Worm (Caenorhabditis elegans) whole organism, late embryonic: ENCODE measurements around the gene lgc-8.

Source experiments
- C38D4.7 ChIP-seq: fragments of 200-800 bp; sonication (Bioruptor generic); optimal IDR thresholded peaks from 2 replicates; lab custom pipeline; 2018; ENCODE audit warnings: mild to moderate bottlenecking, missing genetic modification characterization, moderate library complexity, missing compliant biosample characterization
- F13H6.1 ChIP-seq: sonication (generic microtip); optimal IDR thresholded peaks from 2 replicates; lab custom pipeline; 2016; ENCODE audit warnings: missing genetic modification characterization, missing compliant biosample characterization
- K02D7.2 ChIP-seq: sonication (generic microtip); optimal IDR thresholded peaks from 2 replicates; lab custom pipeline; 2017; ENCODE audit warnings: mild to moderate bottlenecking, missing genetic modification characterization, missing compliant biosample characterization
- ama-1 ChIP-seq: fragments of 150-350 bp; optimal IDR thresholded peaks from 2 replicates; lab custom pipeline; 2014
- ceh-22 ChIP-seq: sonication (generic microtip); optimal IDR thresholded peaks from 2 replicates; lab custom pipeline; 2017; ENCODE audit warnings: missing biosample characterization, missing genetic modification characterization
- ceh-31 ChIP-seq: sonication (generic microtip); optimal IDR thresholded peaks from 2 replicates; lab custom pipeline; 2016; ENCODE audit warnings: missing genetic modification characterization, missing compliant biosample characterization
- ceh-34 ChIP-seq: sonication (generic microtip); optimal IDR thresholded peaks from 2 replicates; lab custom pipeline; 2016; ENCODE audit warnings: mild to moderate bottlenecking, missing genetic modification characterization, missing compliant biosample characterization
- ceh-45 ChIP-seq: fragments of 200-800 bp; sonication (Bioruptor generic); IDR thresholded peaks from 2 replicates; pipeline ENCODE4 v1.3.6; 2022; ENCODE audit warnings: missing genetic modification reagents, missing genetic modification characterization, missing compliant biosample characterization
- ceh-48 ChIP-seq: sonication (generic microtip); optimal IDR thresholded peaks from 2 replicates; lab custom pipeline; 2016; ENCODE audit warnings: missing genetic modification characterization, inconsistent platforms, missing compliant biosample characterization
- ceh-6 ChIP-seq: fragments of 200-800 bp; sonication (Bioruptor generic); optimal IDR thresholded peaks from 2 replicates; lab custom pipeline; 2018; ENCODE audit warnings: mild to moderate bottlenecking, missing genetic modification characterization, missing compliant biosample characterization
- dve-1 ChIP-seq: sonication (generic microtip); optimal IDR thresholded peaks from 2 replicates; lab custom pipeline; 2017; ENCODE audit warnings: antibody characterized with exemption, mild to moderate bottlenecking, missing genetic modification characterization, missing compliant biosample characterization
- elt-2 ChIP-seq: sonication (generic microtip); optimal IDR thresholded peaks from 2 replicates; lab custom pipeline; 2016; ENCODE audit warnings: missing genetic modification reagents, missing genetic modification characterization, missing compliant biosample characterization
- elt-4 ChIP-seq: sonication (generic microtip); optimal IDR thresholded peaks from 2 replicates; lab custom pipeline; 2016; ENCODE audit warnings: missing genetic modification characterization, missing compliant biosample characterization
- eyg-1 ChIP-seq: sonication (generic microtip); optimal IDR thresholded peaks from 2 replicates; lab custom pipeline; 2016; ENCODE audit warnings: missing genotype, missing genetic modification characterization, missing compliant biosample characterization
- fax-1 ChIP-seq: sonication (generic microtip); optimal IDR thresholded peaks from 2 replicates; lab custom pipeline; 2016; ENCODE audit warnings: missing genotype, missing genetic modification characterization, missing compliant biosample characterization
- fkh-10 ChIP-seq: fragments of 150-350 bp; optimal IDR thresholded peaks from 2 replicates; lab custom pipeline; 2014; ENCODE audit warnings: missing biosample characterization, missing genetic modification reagents, missing genetic modification characterization
- fkh-6 ChIP-seq: sonication (generic microtip); optimal IDR thresholded peaks from 2 replicates; lab custom pipeline; 2016; ENCODE audit warnings: missing genetic modification characterization, missing compliant biosample characterization
- hlh-13 ChIP-seq: fragments of 200-800 bp; sonication (Bioruptor generic); optimal IDR thresholded peaks from 2 replicates; lab custom pipeline; 2018; ENCODE audit warnings: mild to moderate bottlenecking, missing genetic modification characterization, missing compliant biosample characterization
- hlh-6 ChIP-seq: sonication (generic microtip); optimal IDR thresholded peaks from 2 replicates; lab custom pipeline; 2016; ENCODE audit warnings: missing genotype, missing genetic modification characterization, missing compliant biosample characterization
- lim-6 ChIP-seq: sonication (generic microtip); optimal IDR thresholded peaks from 2 replicates; lab custom pipeline; 2016; ENCODE audit warnings: missing genetic modification characterization, missing compliant biosample characterization
- lin-11 ChIP-seq: fragments of 200-800 bp; sonication (Bioruptor generic); optimal IDR thresholded peaks from 2 replicates; lab custom pipeline; 2018; ENCODE audit warnings: mild to moderate bottlenecking, missing genetic modification characterization, missing compliant biosample characterization
- madf-2 ChIP-seq: sonication (generic microtip); optimal IDR thresholded peaks from 2 replicates; lab custom pipeline; 2017; ENCODE audit warnings: missing genetic modification characterization, missing compliant biosample characterization
- mec-3 ChIP-seq: sonication (generic microtip); optimal IDR thresholded peaks from 2 replicates; lab custom pipeline; 2016; ENCODE audit warnings: borderline replicate concordance, missing genetic modification characterization, missing compliant biosample characterization
- npax-4 ChIP-seq: sonication (generic microtip); optimal IDR thresholded peaks from 2 replicates; lab custom pipeline; 2016; ENCODE audit warnings: missing genetic modification characterization, missing compliant biosample characterization
- odd-2 ChIP-seq: sonication (generic microtip); optimal IDR thresholded peaks from 2 replicates; lab custom pipeline; 2017; ENCODE audit warnings: antibody characterized with exemption, mild to moderate bottlenecking, missing genetic modification characterization, missing compliant biosample characterization
- pag-3 ChIP-seq: sonication (generic microtip); optimal IDR thresholded peaks from 2 replicates; lab custom pipeline; 2016; ENCODE audit warnings: missing compliant biosample characterization, missing genetic modification characterization, borderline replicate concordance
- pax-1 ChIP-seq: fragments of 150-350 bp; optimal IDR thresholded peaks from 2 replicates; lab custom pipeline; 2014; ENCODE audit warnings: missing biosample characterization, missing genetic modification characterization
- pqm-1 ChIP-seq: sonication (generic microtip); optimal IDR thresholded peaks from 2 replicates; lab custom pipeline; 2016; ENCODE audit warnings: missing genetic modification characterization, missing compliant biosample characterization
- pros-1 ChIP-seq: fragments of 150-350 bp; optimal IDR thresholded peaks from 2 replicates; lab custom pipeline; 2014; ENCODE audit warnings: missing biosample characterization, missing genetic modification reagents, missing genetic modification characterization
- rnt-1 ChIP-seq: sonication (generic microtip); optimal IDR thresholded peaks from 2 replicates; lab custom pipeline; 2016; ENCODE audit warnings: missing genetic modification characterization, missing compliant biosample characterization
- sox-4 ChIP-seq: sonication (generic microtip); optimal IDR thresholded peaks from 2 replicates; lab custom pipeline; 2017; ENCODE audit warnings: mild to moderate bottlenecking, missing genetic modification characterization, inconsistent platforms, missing compliant biosample characterization
- tbx-7 ChIP-seq: sonication (generic microtip); optimal IDR thresholded peaks from 2 replicates; lab custom pipeline; 2016; ENCODE audit warnings: missing genotype, missing genetic modification characterization, missing compliant biosample characterization
- unc-42 ChIP-seq: sonication (generic microtip); optimal IDR thresholded peaks from 2 replicates; lab custom pipeline; 2016; ENCODE audit warnings: missing genotype, missing genetic modification characterization, missing compliant biosample characterization
- unc-55 ChIP-seq: sonication (generic microtip); optimal IDR thresholded peaks from 2 replicates; lab custom pipeline; 2017; ENCODE audit warnings: missing biosample characterization, missing genetic modification reagents, missing genetic modification characterization
- zip-5 ChIP-seq: sonication (generic microtip); optimal IDR thresholded peaks from 2 replicates; lab custom pipeline; 2016; ENCODE audit warnings: missing genetic modification characterization, missing compliant biosample characterization
- ztf-16 ChIP-seq: sonication (generic microtip); optimal IDR thresholded peaks from 2 replicates; lab custom pipeline; 2017; ENCODE audit warnings: missing genetic modification characterization, missing compliant biosample characterization

lgc-8 gene

ce11 chrIV:14729272-14729671, 13.7 kb downstream of the lgc-8 start:
- no peak for TF ChIP-seq fkh-10 (GFP tag; lab: Kevin White, UChicago)
- no peak for TF ChIP-seq madf-2 (tag; lab: Kevin White, UChicago)
- no peak for TF ChIP-seq K02D7.2
- no peak for TF ChIP-seq odd-2 (tag; lab: Kevin White, UChicago)
- no peak for TF ChIP-seq ama-1
- TF ChIP-seq zip-5 (tag; lab: Kevin White, UChicago), result no peak
- no peak for TF ChIP-seq elt-2 (tag; lab: Kevin White, UChicago)
- no peak for TF ChIP-seq mec-3
- TF ChIP-seq pax-1, result no peak
- no peak for TF ChIP-seq ceh-22 (tag; lab: Kevin White, UChicago)
- no peak for TF ChIP-seq sox-4 (tag; lab: Kevin White, UChicago)
- TF ChIP-seq ceh-34 (tag; lab: Kevin White, UChicago), result no peak
- TF ChIP-seq lin-11 (tag; lab: Kevin White, UChicago), result no peak
- TF ChIP-seq npax-4, result no peak
- no peak for TF ChIP-seq ceh-6 (GFP tag; lab: Kevin White, UChicago)
- no peak for TF ChIP-seq eyg-1 (tag; lab: Kevin White, UChicago)
- no peak for TF ChIP-seq pag-3 (tag; lab: Kevin White, UChicago)
- TF ChIP-seq dve-1 (tag; lab: Kevin White, UChicago), result no peak
- TF ChIP-seq, all 69 proteins: peak for 0

- TF ChIP-seq pros-1 (tag; lab: Kevin White, UChicago) (no peak), rnt-1 (tag; lab: Kevin White, UChicago) (no peak), npax-4 (no peak), ceh-48 (tag; lab: Kevin White, UChicago) (no peak), elt-4 (tag; lab: Kevin White, UChicago) (no peak), unc-42 (tag; lab: Kevin White, UChicago) (no peak), dve-1 (tag; lab: Kevin White, UChicago) (no peak), fkh-6 (tag; lab: Kevin White, UChicago) (no peak), ceh-31 (tag; lab: Kevin White, UChicago) (no peak), unc-55 (GFP tag; lab: Kevin White, UChicago) (no peak), tbx-7 (tag; lab: Kevin White, UChicago) (no peak), C38D4.7 (GFP tag; lab: Kevin White, UChicago) (no peak), pag-3 (tag; lab: Kevin White, UChicago) (no peak), ama-1 (no peak), ceh-45 (GFP tag; lab: Robert Waterston, UW) (no peak), hlh-13 (GFP tag; lab: Kevin White, UChicago) (no peak)
Observed at ce11 chrIV:14741926-14742325, 26.3 kb downstream of the lgc-8 start.

ce11 chrIV:14754912-14755311, 39.3 kb downstream of the lgc-8 start, which contains the start of gene Y57G11C.499:
TSS of gene Y57G11C.499 (minus strand) at chrIV:14754934.
- TF ChIP-seq fax-1, result no peak
- no peak for TF ChIP-seq pqm-1 (tag; lab: Kevin White, UChicago)
- TF ChIP-seq hlh-13 (GFP tag; lab: Kevin White, UChicago), result no peak
- no peak for TF ChIP-seq K02D7.2
- TF ChIP-seq hlh-6 (tag; lab: Kevin White, UChicago), result no peak

- TF ChIP-seq ceh-6 (GFP tag; lab: Kevin White, UChicago) (no peak), F13H6.1 (tag; lab: Kevin White, UChicago) (no peak), lim-6 (tag; lab: Kevin White, UChicago) (no peak), rnt-1 (tag; lab: Kevin White, UChicago) (no peak), ztf-16 (tag; lab: Kevin White, UChicago) (no peak), fkh-6 (tag; lab: Kevin White, UChicago) (no peak)
Observed at ce11 chrIV:14757786-14758185, 42.2 kb downstream of the lgc-8 start.
